Fruit fly (Drosophila melanogaster) whole organism, wandering third instar larva: ENCODE measurements around the gene tinc.
A peak's percentile ranks its signal among the peaks of the same experiment; 100 is the strongest.

Experiments used
- Abd-B ChIP-seq: fragments of >200 bp; optimal IDR thresholded peaks from 2 replicates; lab custom pipeline; 2017; ENCODE audit warnings: missing biosample characterization, missing genetic modification characterization
- CG32264 ChIP-seq: fragments of 200-800 bp; sonication (Bioruptor generic); optimal IDR thresholded peaks from 2 replicates; lab custom pipeline; 2016; ENCODE audit warnings: missing biosample characterization, missing genetic modification characterization
- CG9705 ChIP-seq: fragments of 200-800 bp; sonication (Bioruptor generic); optimal IDR thresholded peaks from 2 replicates; lab custom pipeline; 2018; ENCODE audit warnings: missing biosample characterization, mild to moderate bottlenecking, missing genetic modification characterization
- CrebA ChIP-seq: fragments of 200-800 bp; sonication (Bioruptor generic); optimal IDR thresholded peaks from 2 replicates; lab custom pipeline; 2016; ENCODE audit warnings: missing biosample characterization, mild to moderate bottlenecking, missing genetic modification characterization, borderline replicate concordance
- Dfd ChIP-seq: fragments of >200 bp; optimal IDR thresholded peaks from 2 replicates; lab custom pipeline; 2017; ENCODE audit warnings: missing biosample characterization, missing genetic modification characterization
- Dif ChIP-seq: fragments of 200-275, 200-300 bp; sonication (Bioruptor generic); optimal IDR thresholded peaks from 2 replicates; lab custom pipeline; 2018; ENCODE audit warnings: missing biosample characterization, missing genetic modification characterization; ENCODE audit not compliant: partially characterized antibody
- GATAd ChIP-seq: sonication (Bioruptor generic); optimal IDR thresholded peaks from 2 replicates; lab custom pipeline; 2016; ENCODE audit warnings: missing biosample characterization, missing genetic modification characterization
- HLH106 ChIP-seq: fragments of 200-800 bp; optimal IDR thresholded peaks from 3 replicates; lab custom pipeline; 2019; ENCODE audit warnings: missing biosample characterization, mild to moderate bottlenecking, missing genetic modification characterization, moderate library complexity
- Hnf4 ChIP-seq: fragments of 200-800 bp; sonication (Bioruptor generic); optimal IDR thresholded peaks from 2 replicates; lab custom pipeline; 2016; ENCODE audit warnings: missing biosample characterization, mild to moderate bottlenecking, missing genetic modification characterization
- Hr78 ChIP-seq: fragments of >200 bp; optimal IDR thresholded peaks from 2 replicates; lab custom pipeline; 2017; ENCODE audit warnings: missing biosample characterization, missing genetic modification characterization
- Hr83 ChIP-seq: fragments of 200-300 bp; sonication (Bioruptor generic); optimal IDR thresholded peaks from 2 replicates; lab custom pipeline; 2016; ENCODE audit warnings: missing biosample characterization, mild to moderate bottlenecking, missing genetic modification characterization, moderate library complexity; ENCODE audit not compliant: poor library complexity, severe bottlenecking
- Jra ChIP-seq: sonication (Bioruptor generic); optimal IDR thresholded peaks from 2 replicates; lab custom pipeline; 2016; ENCODE audit warnings: missing biosample characterization, missing genetic modification characterization
- Mio ChIP-seq: sonication (Bioruptor generic); optimal IDR thresholded peaks from 2 replicates; lab custom pipeline; 2016; ENCODE audit warnings: missing biosample characterization, missing genetic modification characterization
- N ChIP-seq: fragments of >200 bp; optimal IDR thresholded peaks from 2 replicates; lab custom pipeline; 2018; ENCODE audit warnings: missing biosample characterization, missing external identifiers, missing genetic modification characterization
- OdsH ChIP-seq: fragments of 200-800 bp; sonication (Bioruptor generic); optimal IDR thresholded peaks from 2 replicates; lab custom pipeline; 2016; ENCODE audit warnings: missing biosample characterization, mild to moderate bottlenecking, missing genetic modification characterization
- Rel ChIP-seq, 2 experiments: fragments of 200-800 bp; sonication (Bioruptor generic) in 1 of 2; optimal IDR thresholded peaks; 2 replicates in 1 of 2; 3 replicates in 1 of 2; lab custom pipeline; 2016 to 2019; ENCODE audit warnings: mild to moderate bottlenecking in 2 of 2, missing biosample characterization in 2 of 2, missing genetic modification characterization in 2 of 2, moderate library complexity in 1 of 2
- Sp1 ChIP-seq: fragments of 200-800 bp; sonication (Bioruptor generic); optimal IDR thresholded peaks from 3 replicates; lab custom pipeline; 2019; ENCODE audit warnings: missing biosample characterization, mild to moderate bottlenecking, missing genetic modification characterization, moderate library complexity
- Vsx2 ChIP-seq: fragments of 200-300, 225-300 bp; sonication (Bioruptor generic); optimal IDR thresholded peaks from 2 replicates; lab custom pipeline; 2018; ENCODE audit warnings: missing biosample characterization, missing genetic modification characterization; ENCODE audit not compliant: partially characterized antibody
- br ChIP-seq: fragments of 200-800 bp; sonication (Bioruptor generic); optimal IDR thresholded peaks from 2 replicates; lab custom pipeline; 2016; ENCODE audit warnings: missing biosample characterization, missing genetic modification characterization
- brk ChIP-seq: fragments of 200-800 bp; sonication (Bioruptor generic); optimal IDR thresholded peaks from 2 replicates; lab custom pipeline; 2016; ENCODE audit warnings: missing biosample characterization, mild to moderate bottlenecking, missing genetic modification characterization
- dl ChIP-seq, 2 experiments: fragments of 175-275, 200-275 bp in 1 of 2; fragments of 200-275 bp in 1 of 2; sonication (Bioruptor generic); optimal IDR thresholded peaks; lab custom pipeline; 2018; ENCODE audit warnings: mild to moderate bottlenecking in 2 of 2, missing biosample characterization in 2 of 2, missing genetic modification characterization in 2 of 2, moderate library complexity in 2 of 2; ENCODE audit not compliant: partially characterized antibody in 2 of 2, insufficient read depth in 1 of 2
- dmrt93B ChIP-seq: fragments of 200-800 bp; sonication (Bioruptor generic); optimal IDR thresholded peaks from 2 replicates; lab custom pipeline; 2018; ENCODE audit warnings: missing biosample characterization, mild to moderate bottlenecking, missing genetic modification characterization
- dsf ChIP-seq: sonication (Bioruptor generic); optimal IDR thresholded peaks from 2 replicates; lab custom pipeline; 2016; ENCODE audit warnings: missing biosample characterization, missing genetic modification characterization, borderline replicate concordance
- ey ChIP-seq: fragments of 200-800 bp; sonication (Bioruptor generic); optimal IDR thresholded peaks from 2 replicates; lab custom pipeline; 2016; ENCODE audit warnings: missing biosample characterization, missing genetic modification characterization
- foxo ChIP-seq, 2 experiments: fragments of 200-800 bp; sonication (Bioruptor generic); optimal IDR thresholded peaks; 2 replicates in 1 of 2; 3 replicates in 1 of 2; lab custom pipeline; 2016 to 2017; ENCODE audit warnings: missing biosample characterization in 2 of 2, missing genetic modification characterization in 2 of 2
- h ChIP-seq: fragments of 200-800 bp; sonication (Bioruptor generic); optimal IDR thresholded peaks from 3 replicates; lab custom pipeline; 2016; ENCODE audit warnings: missing biosample characterization, mild to moderate bottlenecking, missing genetic modification characterization
- jim ChIP-seq: fragments of 175-275, 200-325 bp; sonication (Bioruptor generic); optimal IDR thresholded peaks from 2 replicates; lab custom pipeline; 2016; ENCODE audit warnings: missing biosample characterization, mild to moderate bottlenecking, missing genetic modification characterization
- lola ChIP-seq: fragments of >200 bp; optimal IDR thresholded peaks from 2 replicates; lab custom pipeline; 2017; ENCODE audit warnings: missing biosample characterization, missing genetic modification characterization
- pan ChIP-seq: fragments of >200 bp; optimal IDR thresholded peaks from 2 replicates; lab custom pipeline; 2017
- rgr ChIP-seq: fragments of 200-800 bp; sonication (Bioruptor generic); optimal IDR thresholded peaks from 3 replicates; lab custom pipeline; 2016; ENCODE audit warnings: missing biosample characterization, mild to moderate bottlenecking, missing genetic modification characterization
- sage ChIP-seq: fragments of 200-800 bp; sonication (Bioruptor generic); optimal IDR thresholded peaks from 2 replicates; lab custom pipeline; 2016; ENCODE audit warnings: missing biosample characterization, mild to moderate bottlenecking, missing genetic modification characterization
- sv ChIP-seq: fragments of 200-800 bp; sonication (Bioruptor generic); optimal IDR thresholded peaks from 3 replicates; lab custom pipeline; 2016; ENCODE audit warnings: missing biosample characterization, missing genetic modification characterization
- woc ChIP-seq: sonication (Bioruptor generic); optimal IDR thresholded peaks from 2 replicates; lab custom pipeline; 2016; ENCODE audit warnings: missing biosample characterization, mild to moderate bottlenecking, missing genetic modification characterization

tinc gene

dm6 chr3R:17783144-17783543 lies 28.2 kb upstream of the tinc start:
- TF ChIP-seq jim (GFP tag; lab: Kevin White, UChicago) (no peak), br (GFP tag; lab: Kevin White, UChicago) (no peak), Rel (GFP tag; optimal IDR thresholded peaks at IDR 0.05; lab: Kevin White, UChicago) (no peak), Rel (tag; optimal IDR thresholded peaks at IDR 0.05; lab: Kevin White, UChicago) (no peak), pan (lab: Kevin White, UChicago) (no peak), Dfd (GFP tag; lab: Kevin White, UChicago) (peak; percentile 4)

dm6 chr3R:17784189-17784588 lies 27.2 kb upstream of the tinc start:
- TF ChIP-seq Dif (GFP tag; lab: Kevin White, UChicago) (no peak), OdsH (GFP tag; lab: Kevin White, UChicago) (no peak), ey (GFP tag; lab: Kevin White, UChicago) (no peak), Jra (no peak), Rel (GFP tag; optimal IDR thresholded peaks at IDR 0.05; lab: Kevin White, UChicago) (no peak), Rel (tag; optimal IDR thresholded peaks at IDR 0.05; lab: Kevin White, UChicago) (no peak), HLH106 (tag; lab: Kevin White, UChicago) (no peak), CG32264 (no peak), Mio (GFP tag; lab: Kevin White, UChicago) (no peak), lola (GFP tag; lab: Kevin White, UChicago) (no peak), GATAd (GFP tag; lab: Kevin White, UChicago) (no peak), rgr (GFP tag; lab: Kevin White, UChicago) (no peak), CrebA (GFP tag; lab: Kevin White, UChicago) (no peak), foxo (GFP tag; optimal IDR thresholded peaks at IDR 0.05; lab: Kevin White, UChicago) (no peak), woc (GFP tag; lab: Kevin White, UChicago) (no peak), pan (lab: Kevin White, UChicago) (no peak), h (GFP tag; lab: Kevin White, UChicago) (no peak)
- TF ChIP-seq, all 38 proteins: peak for 0

- no peak for TF ChIP-seq dmrt93B (GFP tag; lab: Kevin White, UChicago)
- no peak for TF ChIP-seq lola (GFP tag; lab: Kevin White, UChicago)
- no peak for TF ChIP-seq dl (GFP tag; optimal IDR thresholded peaks at IDR 0.05; lab: Kevin White, UChicago; ENCODE audit: insufficient read depth in 1 of 2, partially characterized antibody in 2 of 2)
- TF ChIP-seq N (GFP tag; lab: Kevin White, UChicago): no peak
- TF ChIP-seq Vsx2 (GFP tag; lab: Kevin White, UChicago): no peak
- TF ChIP-seq GATAd (GFP tag; lab: Kevin White, UChicago): no peak
- no peak for TF ChIP-seq CG32264
- no peak for TF ChIP-seq Mio (GFP tag; lab: Kevin White, UChicago)
- TF ChIP-seq Hr78: no peak
- no peak for TF ChIP-seq br (GFP tag; lab: Kevin White, UChicago)
- no peak for TF ChIP-seq Hnf4 (GFP tag; lab: Kevin White, UChicago)
- TF ChIP-seq sage: no peak
- TF ChIP-seq jim (GFP tag; lab: Kevin White, UChicago): no peak
- no peak for TF ChIP-seq sv (GFP tag; lab: Kevin White, UChicago)
- TF ChIP-seq OdsH (GFP tag; lab: Kevin White, UChicago): no peak
- TF ChIP-seq brk (GFP tag; lab: Kevin White, UChicago): no peak
- TF ChIP-seq dsf (GFP tag; lab: Kevin White, UChicago): no peak
Measured at dm6 chr3R:17787780-17788179, 23.6 kb upstream of the tinc start.

- no peak for TF ChIP-seq Mio (GFP tag; lab: Kevin White, UChicago)
- no peak for TF ChIP-seq Abd-B
- no peak for TF ChIP-seq lola (GFP tag; lab: Kevin White, UChicago)
- TF ChIP-seq CG9705 (GFP tag; lab: Kevin White, UChicago): no peak
- no peak for TF ChIP-seq Hr83 (GFP tag; lab: Kevin White, UChicago)
- no peak for TF ChIP-seq Vsx2 (GFP tag; lab: Kevin White, UChicago)
- TF ChIP-seq pan (lab: Kevin White, UChicago): no peak
- TF ChIP-seq rgr (GFP tag; lab: Kevin White, UChicago): no peak
- no peak for TF ChIP-seq woc (GFP tag; lab: Kevin White, UChicago)
- no peak for TF ChIP-seq CG32264
- TF ChIP-seq Dfd (GFP tag; lab: Kevin White, UChicago): no peak
- no peak for TF ChIP-seq foxo (GFP tag; optimal IDR thresholded peaks at IDR 0.05; lab: Kevin White, UChicago)
- no peak for TF ChIP-seq CrebA (GFP tag; lab: Kevin White, UChicago)
- TF ChIP-seq Dif (GFP tag; lab: Kevin White, UChicago): no peak
- no peak for TF ChIP-seq sv (GFP tag; lab: Kevin White, UChicago)
- no peak for TF ChIP-seq sage
- no peak for TF ChIP-seq h (GFP tag; lab: Kevin White, UChicago)
- TF ChIP-seq Jra: no peak
- TF ChIP-seq Sp1 (GFP tag; lab: Kevin White, UChicago): no peak
Measured at dm6 chr3R:17789937-17790336, 21.4 kb upstream of the tinc start.
